Fruit fly (Drosophila melanogaster) whole organism, embryonic: ENCODE measurements around the gene LanB2.

Experiments used
- Antp ChIP-seq: fragments of 200-800 bp; sonication (Bioruptor generic); optimal IDR thresholded peaks from 3 replicates; lab custom pipeline; 2016; ENCODE audit warnings: missing biosample characterization, missing genetic modification characterization
- Atf6 ChIP-seq: fragments of 200-800 bp; sonication (Bioruptor generic); IDR thresholded peaks from 2 replicates; pipeline ENCODE4 v1.3.6; 2022; ENCODE audit warnings: missing biosample characterization, missing genetic modification characterization
- BEAF-32 ChIP-seq: fragments of 200-800 bp; sonication (Bioruptor generic); optimal IDR thresholded peaks from 3 replicates; lab custom pipeline; 2017; ENCODE audit warnings: missing biosample characterization, missing genetic modification characterization, mild to moderate bottlenecking, moderate library complexity, missing genetic modification reagents
- Bdp1 ChIP-seq: fragments of 200-800 bp; sonication (Bioruptor generic); optimal IDR thresholded peaks from 3 replicates; lab custom pipeline; 2016; ENCODE audit warnings: missing biosample characterization, missing genetic modification characterization
- C15 ChIP-seq: fragments of 200-800 bp; sonication (Bioruptor generic); IDR thresholded peaks from 3 replicates; pipeline ENCODE4 v1.3.6; 2022; ENCODE audit warnings: missing biosample characterization, missing genetic modification characterization
- CG12104 ChIP-seq: fragments of 200-800 bp; sonication (Bioruptor generic); optimal IDR thresholded peaks from 3 replicates; lab custom pipeline; 2016; ENCODE audit warnings: missing biosample characterization, missing genetic modification characterization
- CG1233 ChIP-seq: fragments of 200-800 bp; sonication (Bioruptor generic); optimal IDR thresholded peaks from 4 replicates; lab custom pipeline; 2018; ENCODE audit warnings: missing biosample characterization, mild to moderate bottlenecking, missing genetic modification characterization
- CG13287 ChIP-seq: fragments of 200-800 bp; sonication (Bioruptor generic); IDR thresholded peaks from 2 replicates; pipeline ENCODE4 v1.3.6; 2022; ENCODE audit warnings: missing biosample characterization, missing genetic modification characterization; ENCODE audit not compliant: partially characterized antibody
- CG13296 ChIP-seq: fragments of 200-800 bp; sonication (Bioruptor generic); optimal IDR thresholded peaks from 3 replicates; lab custom pipeline; 2018; ENCODE audit warnings: missing biosample characterization, mild to moderate bottlenecking, missing genetic modification characterization
- CG16813 ChIP-seq: fragments of 200-800 bp; sonication (Bioruptor generic); IDR thresholded peaks from 3 replicates; pipeline ENCODE4 v1.3.6; 2022; ENCODE audit warnings: missing biosample characterization, missing genetic modification characterization; ENCODE audit not compliant: partially characterized antibody
- CG18619 ChIP-seq: fragments of 200-800 bp; sonication (Bioruptor generic); optimal IDR thresholded peaks from 3 replicates; lab custom pipeline; 2017; ENCODE audit warnings: missing biosample characterization, mild to moderate bottlenecking, missing genetic modification characterization
- CG30403 ChIP-seq: fragments of 200-800 bp; sonication (Bioruptor generic); optimal IDR thresholded peaks from 3 replicates; lab custom pipeline; 2016; ENCODE audit warnings: missing biosample characterization, missing genetic modification characterization
- CG33213 ChIP-seq: fragments of 200-800 bp; sonication (Bioruptor generic); optimal IDR thresholded peaks from 3 replicates; lab custom pipeline; 2016; ENCODE audit warnings: missing biosample characterization, missing genetic modification characterization
- CG3407 ChIP-seq: fragments of 200-800 bp; sonication (Bioruptor generic); optimal IDR thresholded peaks from 2 replicates; lab custom pipeline; 2018; ENCODE audit warnings: missing biosample characterization, mild to moderate bottlenecking, missing genetic modification characterization
- CG42726 ChIP-seq: fragments of 200-800 bp; sonication (Bioruptor generic); IDR thresholded peaks from 2 replicates; pipeline ENCODE4 v1.3.6; 2022; ENCODE audit warnings: missing biosample characterization, missing genetic modification characterization; ENCODE audit not compliant: partially characterized antibody
- CG4617 ChIP-seq: fragments of 200-800 bp; sonication (Bioruptor generic); optimal IDR thresholded peaks from 3 replicates; lab custom pipeline; 2016; ENCODE audit warnings: missing biosample characterization, missing genetic modification characterization, borderline replicate concordance
- CG5245 ChIP-seq: fragments of 200-800 bp; sonication (Bioruptor generic); optimal IDR thresholded peaks from 3 replicates; lab custom pipeline; 2016; ENCODE audit warnings: missing biosample characterization, missing genetic modification characterization
- CG8388 ChIP-seq: fragments of 200-800 bp; sonication (Bioruptor generic); optimal IDR thresholded peaks from 2 replicates; lab custom pipeline; 2019; ENCODE audit warnings: missing biosample characterization, mild to moderate bottlenecking, missing genetic modification characterization, moderate library complexity
- CG8765 ChIP-seq: fragments of 200-800 bp; sonication (Bioruptor generic); IDR thresholded peaks from 2 replicates; pipeline ENCODE4 v1.3.6; 2022; ENCODE audit warnings: missing biosample characterization, missing genetic modification characterization
- CG8944 ChIP-seq: fragments of 200-800 bp; sonication (Bioruptor generic); optimal IDR thresholded peaks from 3 replicates; lab custom pipeline; 2016; ENCODE audit warnings: missing biosample characterization, missing genetic modification characterization
- CG9727 ChIP-seq: fragments of 200-800 bp; sonication (Bioruptor generic); optimal IDR thresholded peaks from 3 replicates; lab custom pipeline; 2017; ENCODE audit warnings: missing biosample characterization, mild to moderate bottlenecking, missing genetic modification characterization
- D ChIP-seq, 2 experiments: fragments of 200-800 bp in 1 of 2; fragments of >200 bp in 1 of 2; sonication (Bioruptor generic) in 1 of 2; optimal IDR thresholded peaks; 2 replicates in 1 of 2; 3 replicates in 1 of 2; lab custom pipeline; 2017; ENCODE audit warnings: mild to moderate bottlenecking in 1 of 2, missing biosample characterization in 1 of 2, missing genetic modification characterization in 1 of 2, missing genetic modification reagents in 1 of 2
- Doc3 ChIP-seq: fragments of 200-800 bp; sonication (Bioruptor generic); IDR thresholded peaks from 3 replicates; pipeline ENCODE4 v1.3.6; 2022; ENCODE audit warnings: missing biosample characterization, missing genetic modification characterization; ENCODE audit not compliant: partially characterized antibody
- Dref ChIP-seq: fragments of 200-800 bp; sonication (Bioruptor generic); IDR thresholded peaks from 2 replicates; pipeline ENCODE4 v1.3.6; 2022; ENCODE audit warnings: missing biosample characterization, missing genetic modification characterization
- E2f2 ChIP-seq: fragments of 200-800 bp; sonication (Bioruptor generic); IDR thresholded peaks from 2 replicates; pipeline ENCODE4 v1.3.6; 2022; ENCODE audit warnings: missing biosample characterization, missing genetic modification characterization
- Ets97D ChIP-seq: fragments of 200-800 bp; sonication (Bioruptor generic); optimal IDR thresholded peaks from 3 replicates; lab custom pipeline; 2016; ENCODE audit warnings: missing biosample characterization, missing genetic modification characterization
- HLH4C ChIP-seq: fragments of 200-800 bp; sonication (Bioruptor generic); IDR thresholded peaks from 3 replicates; pipeline ENCODE4 v1.3.6; 2022; ENCODE audit warnings: missing biosample characterization, missing genetic modification characterization; ENCODE audit not compliant: partially characterized antibody
- Hey ChIP-seq: fragments of 200-800 bp; sonication (Bioruptor generic); optimal IDR thresholded peaks from 3 replicates; lab custom pipeline; 2018; ENCODE audit warnings: missing biosample characterization, mild to moderate bottlenecking, missing genetic modification characterization
- Jarid2 ChIP-seq: fragments of 200-800 bp; sonication (Bioruptor generic); optimal IDR thresholded peaks from 3 replicates; lab custom pipeline; 2017; ENCODE audit warnings: mild to moderate bottlenecking, missing biosample characterization, missing genetic modification reagents, missing genetic modification characterization
- MESR4 ChIP-seq: fragments of 200-800 bp; sonication (Bioruptor generic); optimal IDR thresholded peaks from 2 replicates; lab custom pipeline; 2018; ENCODE audit warnings: missing biosample characterization, mild to moderate bottlenecking, missing genetic modification characterization, moderate library complexity
- Opbp ChIP-seq: fragments of 200-800 bp; sonication (Bioruptor generic); IDR thresholded peaks from 3 replicates; pipeline ENCODE4 v1.3.6; 2022; ENCODE audit warnings: missing biosample characterization, missing genetic modification characterization; ENCODE audit not compliant: partially characterized antibody
- TFAM ChIP-seq: fragments of 200-800 bp; sonication (Bioruptor generic); optimal IDR thresholded peaks from 2 replicates; lab custom pipeline; 2017; ENCODE audit warnings: missing biosample characterization, missing genetic modification characterization, inconsistent platforms
- bigmax ChIP-seq: fragments of 200-800 bp; sonication (Bioruptor generic); optimal IDR thresholded peaks from 2 replicates; lab custom pipeline; 2018; ENCODE audit warnings: missing biosample characterization, mild to moderate bottlenecking, missing genetic modification characterization
- bowl ChIP-seq: fragments of 200-800 bp; sonication (Bioruptor generic); IDR thresholded peaks from 2 replicates; pipeline ENCODE4 v1.3.6; 2022; ENCODE audit warnings: missing biosample characterization, missing genetic modification characterization
- bsh ChIP-seq, 2 experiments: fragments of 200-800 bp; sonication (Bioruptor generic); optimal IDR thresholded peaks; 2 replicates each; lab custom pipeline; 2017 to 2018; ENCODE audit warnings: mild to moderate bottlenecking in 2 of 2, missing biosample characterization in 2 of 2, missing genetic modification characterization in 2 of 2, moderate library complexity in 1 of 2
- dati ChIP-seq: fragments of 200-800 bp; sonication (Bioruptor generic); IDR thresholded peaks from 2 replicates; pipeline ENCODE4 v1.3.6; 2022; ENCODE audit warnings: missing biosample characterization, missing genetic modification characterization
- emc ChIP-seq: fragments of 200-800 bp; sonication (Bioruptor generic); optimal IDR thresholded peaks from 2 replicates; lab custom pipeline; 2016; ENCODE audit warnings: missing biosample characterization, missing genetic modification characterization
- fd64A ChIP-seq: fragments of 200-800 bp; sonication (Bioruptor generic); optimal IDR thresholded peaks from 3 replicates; lab custom pipeline; 2018; ENCODE audit warnings: missing biosample characterization, mild to moderate bottlenecking, missing genetic modification characterization
- gem ChIP-seq: fragments of 200-800 bp; sonication (Bioruptor generic); optimal IDR thresholded peaks from 2 replicates; lab custom pipeline; 2019; ENCODE audit warnings: missing biosample characterization, mild to moderate bottlenecking, missing genetic modification characterization, moderate library complexity
- gfzf ChIP-seq: fragments of 200-800 bp; sonication (Bioruptor generic); optimal IDR thresholded peaks from 2 replicates; lab custom pipeline; 2016; ENCODE audit warnings: missing biosample characterization, mild to moderate bottlenecking, missing genetic modification characterization, moderate library complexity
- knrl ChIP-seq: fragments of 200-800 bp; sonication (Bioruptor generic); IDR thresholded peaks from 3 replicates; pipeline ENCODE4 v1.3.6; 2022; ENCODE audit warnings: missing biosample characterization, missing genetic modification characterization; ENCODE audit not compliant: partially characterized antibody
- nerfin-2 ChIP-seq: fragments of 200-800 bp; sonication (Bioruptor generic); IDR thresholded peaks from 2 replicates; pipeline ENCODE4 v1.3.6; 2022; ENCODE audit warnings: missing biosample characterization, missing genetic modification characterization; ENCODE audit not compliant: partially characterized antibody
- pan ChIP-seq, 4 experiments: fragments of >200 bp in 3 of 4; fragments of 200-800 bp in 1 of 4; sonication (Bioruptor generic) in 1 of 4; optimal IDR thresholded peaks in 3 of 4; IDR thresholded peaks in 1 of 4; 2 replicates each; pipeline versions ENCODE4 v1.3.6 to Lab custom; 2017 to 2022; ENCODE audit warnings: missing biosample characterization in 2 of 4, missing genetic modification characterization in 2 of 4, mixed read lengths in 1 of 4
- phol ChIP-seq: fragments of 200-800 bp; sonication (Bioruptor generic); optimal IDR thresholded peaks from 3 replicates; lab custom pipeline; 2018; ENCODE audit warnings: missing biosample characterization, mild to moderate bottlenecking, missing genetic modification characterization, moderate library complexity
- sens ChIP-seq: fragments of 200-800 bp; sonication (Bioruptor generic); peaks from one replicate; lab custom pipeline; 2016; ENCODE audit warnings: missing biosample characterization, missing genetic modification characterization
- stc ChIP-seq: fragments of 200-800 bp; sonication (Bioruptor generic); IDR thresholded peaks from 2 replicates; pipeline ENCODE4 v1.3.6; 2022; ENCODE audit warnings: missing biosample characterization, missing genetic modification characterization
- trh ChIP-seq: fragments of 200-800 bp; sonication (Bioruptor generic); optimal IDR thresholded peaks from 2 replicates; lab custom pipeline; 2016; ENCODE audit warnings: missing biosample characterization, missing genetic modification characterization
- unpg ChIP-seq: fragments of 200-800 bp; sonication (Bioruptor generic); optimal IDR thresholded peaks from 3 replicates; lab custom pipeline; 2018; ENCODE audit warnings: missing biosample characterization, mild to moderate bottlenecking, missing genetic modification characterization, moderate library complexity
- vnd ChIP-seq: fragments of 200-800 bp; sonication (Bioruptor generic); IDR thresholded peaks from 3 replicates; pipeline ENCODE4 v1.3.6; 2022; ENCODE audit warnings: missing biosample characterization, missing genetic modification characterization; ENCODE audit not compliant: partially characterized antibody

LanB2 gene

DNA sequence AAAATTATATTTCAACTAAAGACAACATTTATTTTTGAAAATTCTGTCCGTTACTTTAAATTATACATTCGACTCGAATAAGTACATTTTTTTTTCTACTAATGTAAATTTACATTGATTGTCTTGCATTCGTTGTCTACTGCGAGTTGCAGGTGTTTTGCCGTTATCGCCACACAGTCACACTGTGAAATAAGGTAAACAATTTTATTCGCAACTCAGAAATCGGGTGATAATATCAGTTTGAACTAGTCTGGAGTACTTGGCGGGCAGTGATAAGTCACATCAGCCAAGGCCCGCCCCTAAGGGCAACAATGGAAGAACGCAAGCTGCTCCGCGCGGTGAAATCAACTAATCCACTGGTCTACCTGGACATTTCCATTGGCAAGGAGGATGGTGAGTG, 15.2 kb downstream of the LanB2 start (continued):
- TF ChIP-seq Jarid2 (GFP tag; lab: Kevin White, UChicago) (no peak), Antp (GFP tag; lab: Kevin White, UChicago) (no peak), dati (GFP tag; lab: Robert Waterston, UW) (no peak), fd64A (GFP tag; lab: Kevin White, UChicago) (no peak), emc (no peak), TFAM (no peak), gem (tag; lab: Kevin White, UChicago) (no peak), trh (GFP tag; lab: Kevin White, UChicago) (no peak), CG33213 (GFP tag; lab: Kevin White, UChicago) (peak; percentile 17), bigmax (GFP tag; lab: Kevin White, UChicago) (no peak), knrl (peak; percentile 54; the same call in 2 of the 3 replicates), E2f2 (GFP tag; lab: Robert Waterston, UW) (peak; percentile 45; the same call in 1 of the 2 replicates), CG30403 (GFP tag; lab: Kevin White, UChicago) (no peak), Bdp1 (GFP tag; lab: Kevin White, UChicago) (no peak), bowl (GFP tag; lab: Robert Waterston, UW) (no peak), bsh (GFP tag; optimal IDR thresholded peaks at IDR 0.05; lab: Kevin White, UChicago) (no peak), nerfin-2 (GFP tag; lab: Robert Waterston, UW) (no peak), CG18619 (GFP tag; lab: Kevin White, UChicago) (no peak), CG1233 (GFP tag; lab: Kevin White, UChicago) (no peak), CG12104 (no peak), phol (no peak), CG8944 (no peak), Hey (tag; lab: Kevin White, UChicago) (no peak), CG13287 (peak; percentile 51), HLH4C (GFP tag; lab: Robert Waterston, UW) (no peak), CG3407 (no peak), CG5245 (no peak), CG8388 (no peak), CG8765 (GFP tag; lab: Robert Waterston, UW) (no peak), stc (GFP tag; lab: Robert Waterston, UW) (no peak), CG16813 (GFP tag; lab: Robert Waterston, UW) (no peak), Atf6 (GFP tag; lab: Robert Waterston, UW) (no peak), Opbp (GFP tag; lab: Robert Waterston, UW) (0 out of 3 replicates have a peak, but pooled peaks have one; percentile 46), pan (optimal IDR thresholded peaks at IDR 0.05; lab: Kevin White, UChicago) (no peak), pan (GFP tag; optimal IDR thresholded peaks at IDR 0.05 in 1 of 2, IDR thresholded peaks at IDR 0.05 in 1 of 2) (no peak), sens (GFP tag; lab: Kevin White, UChicago) (peak; percentile 59), Dref (GFP tag; lab: Robert Waterston, UW) (no peak), BEAF-32 (peak; percentile 42), CG42726 (GFP tag; lab: Robert Waterston, UW) (peak; percentile 35; the same call in 1 of the 2 replicates), CG4617 (GFP tag; lab: Kevin White, UChicago) (peak; percentile 59), CG13296 (GFP tag; lab: Kevin White, UChicago) (no peak), D (optimal IDR thresholded peaks at IDR 0.05; lab: Kevin White, UChicago) (peak; percentile 83), D (GFP tag; optimal IDR thresholded peaks at IDR 0.05; lab: Kevin White, UChicago) (no peak), C15 (GFP tag; lab: Robert Waterston, UW) (no peak), MESR4 (GFP tag; lab: Kevin White, UChicago) (peak; percentile 64), Doc3 (GFP tag; lab: Robert Waterston, UW) (no peak), CG9727 (no peak), gfzf (GFP tag; lab: Kevin White, UChicago) (peak; percentile 87), vnd (GFP tag; lab: Robert Waterston, UW) (0 out of 3 replicates have a peak, but pooled peaks have one; percentile 23), unpg (GFP tag; lab: Kevin White, UChicago) (no peak), Ets97D (GFP tag; lab: Kevin White, UChicago) (peak; percentile 29)
